Worm (Caenorhabditis elegans) whole organism, young adult: Measurements from ENCODE around the gene acl-8.

Source experiments
- B0261.1 ChIP-seq: sonication (generic microtip); optimal IDR thresholded peaks from 2 replicates; lab custom pipeline; 2016; ENCODE audit warnings: mild to moderate bottlenecking, missing genetic modification characterization, moderate library complexity, missing compliant biosample characterization
- D2030.7 ChIP-seq: fragments of 200-800 bp; sonication (Bioruptor generic); IDR thresholded peaks from 2 replicates; pipeline ENCODE4 v1.3.6; 2022; ENCODE audit warnings: missing genetic modification reagents, missing genetic modification characterization, missing compliant biosample characterization
- F10E7.11 ChIP-seq: sonication (generic microtip); optimal IDR thresholded peaks from 2 replicates; lab custom pipeline; 2017; ENCODE audit warnings: mild to moderate bottlenecking, missing genetic modification characterization, moderate library complexity, missing compliant biosample characterization
- F23B12.7 ChIP-seq: sonication (generic microtip); optimal IDR thresholded peaks from 2 replicates; lab custom pipeline; 2017; ENCODE audit warnings: missing genetic modification characterization, mild to moderate bottlenecking, missing compliant biosample characterization, antibody characterized with exemption, moderate library complexity; ENCODE audit not compliant: insufficient read depth
- F33H1.4 ChIP-seq: fragments of 200-800 bp; sonication (Bioruptor generic); IDR thresholded peaks from 2 replicates; pipeline ENCODE4 v1.3.6; 2022; ENCODE audit warnings: missing genetic modification reagents, missing genetic modification characterization, missing compliant biosample characterization
- F49E8.2 ChIP-seq: sonication (generic microtip); optimal IDR thresholded peaks from 3 replicates; lab custom pipeline; 2017; ENCODE audit warnings: missing genetic modification characterization, mild to moderate bottlenecking, missing compliant biosample characterization, antibody characterized with exemption, moderate library complexity; ENCODE audit not compliant: insufficient read depth
- F52B5.7 ChIP-seq: sonication (generic microtip); optimal IDR thresholded peaks from 2 replicates; lab custom pipeline; 2016; ENCODE audit warnings: mild to moderate bottlenecking, missing genetic modification characterization, missing compliant biosample characterization
- F57A8.1 ChIP-seq: fragments of 200-800 bp; sonication (Bioruptor generic); optimal IDR thresholded peaks from 2 replicates; lab custom pipeline; 2018; ENCODE audit warnings: mild to moderate bottlenecking, missing genetic modification characterization, moderate library complexity, missing compliant biosample characterization
- T07F8.4 ChIP-seq: sonication (generic microtip); optimal IDR thresholded peaks from 2 replicates; lab custom pipeline; 2016; ENCODE audit warnings: mild to moderate bottlenecking, missing genetic modification characterization, moderate library complexity, missing compliant biosample characterization
- Y56A3A.18 ChIP-seq: fragments of 200-800 bp; sonication (Bioruptor generic); IDR thresholded peaks from 2 replicates; pipeline ENCODE4 v1.3.6; 2022; ENCODE audit warnings: missing genetic modification reagents, missing genetic modification characterization, missing compliant biosample characterization
- Y95B8A.8 ChIP-seq: fragments of 200-800 bp; sonication (Bioruptor generic); IDR thresholded peaks from 2 replicates; pipeline ENCODE4 v1.3.6; 2022; ENCODE audit warnings: missing genetic modification reagents, missing genetic modification characterization, missing compliant biosample characterization
- ZK185.1 ChIP-seq: sonication (generic microtip); optimal IDR thresholded peaks from 2 replicates; lab custom pipeline; 2016; ENCODE audit warnings: mild to moderate bottlenecking, missing genetic modification characterization, missing compliant biosample characterization; ENCODE audit not compliant: poor library complexity, severe bottlenecking
- aptf-2 ChIP-seq: fragments of 200-800 bp; sonication (Bioruptor generic); conservative IDR thresholded peaks from 2 replicates; pipeline ENCODE4 v1.3.6; 2022; ENCODE audit warnings: missing genetic modification reagents, missing genetic modification characterization, missing compliant biosample characterization
- bed-2 ChIP-seq: fragments of 200-800 bp; sonication (Bioruptor generic); IDR thresholded peaks from 2 replicates; pipeline ENCODE4 v1.3.6; 2022; ENCODE audit warnings: missing genetic modification reagents, missing genetic modification characterization, missing compliant biosample characterization
- ceh-40 ChIP-seq: fragments of 200-800 bp; sonication (Bioruptor generic); IDR thresholded peaks from 2 replicates; pipeline ENCODE4 v1.3.6; 2022; ENCODE audit warnings: missing genetic modification characterization, missing compliant biosample characterization
- ceh-79 ChIP-seq: sonication (generic microtip); optimal IDR thresholded peaks from 2 replicates; lab custom pipeline; 2017; ENCODE audit warnings: mild to moderate bottlenecking, missing genetic modification characterization, missing compliant biosample characterization
- dox-1 ChIP-seq: fragments of 200-800 bp; sonication (Bioruptor generic); IDR thresholded peaks from 2 replicates; pipeline ENCODE4 v1.3.6; 2022; ENCODE audit warnings: missing genetic modification reagents, missing genetic modification characterization, missing compliant biosample characterization
- efl-1 ChIP-seq: fragments of 150-350 bp; optimal IDR thresholded peaks from 2 replicates; lab custom pipeline; 2014; ENCODE audit warnings: missing biosample characterization, missing genetic modification reagents, missing genetic modification characterization
- ets-4 ChIP-seq: fragments of 200-800 bp; sonication (Bioruptor generic); optimal IDR thresholded peaks from 2 replicates; lab custom pipeline; 2018; ENCODE audit warnings: mild to moderate bottlenecking, missing genetic modification characterization, missing compliant biosample characterization
- hmg-1.2 ChIP-seq: fragments of 200-800 bp; sonication (Bioruptor generic); IDR thresholded peaks from 2 replicates; pipeline ENCODE4 v1.3.6; 2022; ENCODE audit warnings: missing genetic modification reagents, missing genetic modification characterization, missing compliant biosample characterization
- hmg-20 ChIP-seq: fragments of 200-800 bp; sonication (Bioruptor generic); IDR thresholded peaks from 2 replicates; pipeline ENCODE4 v1.3.6; 2022; ENCODE audit warnings: missing genetic modification reagents, missing genetic modification characterization, missing compliant biosample characterization
- let-526 ChIP-seq: fragments of 200-800 bp; sonication (Bioruptor generic); IDR thresholded peaks from 2 replicates; pipeline ENCODE4 v1.3.6; 2022; ENCODE audit warnings: missing genetic modification reagents, missing genetic modification characterization, missing compliant biosample characterization
- lin-40 ChIP-seq: sonication (generic microtip); optimal IDR thresholded peaks from 2 replicates; lab custom pipeline; 2016; ENCODE audit warnings: missing genetic modification characterization, mild to moderate bottlenecking, missing compliant biosample characterization, missing genotype, missing genetic modification reagents
- lir-1 ChIP-seq: fragments of 200-800 bp; sonication (Bioruptor generic); conservative IDR thresholded peaks from 2 replicates; pipeline ENCODE4 v1.3.6; 2022; ENCODE audit warnings: missing genetic modification reagents, missing genetic modification characterization, missing compliant biosample characterization
- lsl-1 ChIP-seq: fragments of 200-800 bp; sonication (Bioruptor generic); optimal IDR thresholded peaks from 2 replicates; lab custom pipeline; 2018; ENCODE audit warnings: mild to moderate bottlenecking, missing genetic modification characterization, moderate library complexity, missing compliant biosample characterization
- madf-10 ChIP-seq: sonication (generic microtip); optimal IDR thresholded peaks from 2 replicates; lab custom pipeline; 2016; ENCODE audit warnings: mild to moderate bottlenecking, missing genetic modification characterization, missing compliant biosample characterization
- madf-6 ChIP-seq: fragments of 200-800 bp; sonication (Bioruptor generic); IDR thresholded peaks from 2 replicates; pipeline ENCODE4 v1.3.6; 2022; ENCODE audit warnings: missing genetic modification reagents, missing genetic modification characterization, missing compliant biosample characterization
- madf-8 ChIP-seq: fragments of 200-800 bp; sonication (Bioruptor generic); conservative IDR thresholded peaks from 2 replicates; pipeline ENCODE4 v1.3.6; 2022; ENCODE audit warnings: missing genetic modification reagents, missing genetic modification characterization, missing compliant biosample characterization
- nfyb-1 ChIP-seq: fragments of 200-800 bp; sonication (Bioruptor generic); IDR thresholded peaks from 2 replicates; pipeline ENCODE4 v1.3.6; 2022; ENCODE audit warnings: missing genetic modification reagents, missing genetic modification characterization, missing compliant biosample characterization
- nhr-27 ChIP-seq: fragments of 200-800 bp; sonication (Bioruptor generic); optimal IDR thresholded peaks from 2 replicates; lab custom pipeline; 2018; ENCODE audit warnings: mild to moderate bottlenecking, missing genetic modification characterization, moderate library complexity, missing compliant biosample characterization
- nhr-80 ChIP-seq: sonication (generic microtip); optimal IDR thresholded peaks from 2 replicates; lab custom pipeline; 2016; ENCODE audit warnings: missing genetic modification characterization, missing compliant biosample characterization
- pha-4 ChIP-seq: fragments of 150-350 bp; sonication (generic microtip); optimal IDR thresholded peaks from 2 replicates; lab custom pipeline; 2014; ENCODE audit warnings: missing biosample characterization, missing genetic modification reagents, missing genetic modification characterization
- sea-2 ChIP-seq: fragments of 200-800 bp; sonication (Bioruptor generic); IDR thresholded peaks from 2 replicates; pipeline ENCODE4 v1.3.6; 2022; ENCODE audit warnings: missing genetic modification characterization, missing compliant biosample characterization
- snpc-1.1 ChIP-seq: sonication (generic microtip); optimal IDR thresholded peaks from 2 replicates; lab custom pipeline; 2017; ENCODE audit warnings: missing genetic modification characterization, mild to moderate bottlenecking, missing compliant biosample characterization, antibody characterized with exemption, moderate library complexity, missing genotype, missing genetic modification reagents; ENCODE audit not compliant: insufficient read depth
- tbp1 ChIP-seq: fragments of 200-800 bp; sonication (Bioruptor generic); optimal IDR thresholded peaks from 2 replicates; lab custom pipeline; 2018; ENCODE audit warnings: mild to moderate bottlenecking, missing genetic modification characterization, missing compliant biosample characterization
- unc-130 ChIP-seq: sonication (generic microtip); optimal IDR thresholded peaks from 2 replicates; lab custom pipeline; 2016; ENCODE audit warnings: missing genetic modification reagents, missing genetic modification characterization, missing compliant biosample characterization
- unc-62 ChIP-seq: fragments of 150-350 bp; optimal IDR thresholded peaks from 2 replicates; lab custom pipeline; 2014; ENCODE audit warnings: missing biosample characterization, missing genetic modification reagents, missing genetic modification characterization
- zim-3 ChIP-seq: sonication (generic microtip); optimal IDR thresholded peaks from 2 replicates; lab custom pipeline; 2017; ENCODE audit warnings: mild to moderate bottlenecking, missing genetic modification characterization, moderate library complexity, missing compliant biosample characterization
- ztf-6 ChIP-seq: fragments of 200-800 bp; sonication (Bioruptor generic); IDR thresholded peaks from 2 replicates; pipeline ENCODE4 v1.3.6; 2022; ENCODE audit warnings: missing genetic modification reagents, missing genetic modification characterization, missing compliant biosample characterization

acl-8 gene

ce11 chrV:6450129-6451011, at the start of gene acl-8:
Gene acl-8 (plus strand): TSS chrV:6450870.
- TF ChIP-seq unc-62 (no peak), efl-1 (GFP tag; lab: Kevin White, UChicago) (no peak), tbp1 (GFP tag; lab: Kevin White, UChicago) (no peak), dox-1 (GFP tag; lab: Robert Waterston, UW) (0 out of 2 replicates have a peak, but pooled peaks have one; percentile 30), madf-8 (GFP tag; lab: Robert Waterston, UW) (no peak), ets-4 (GFP tag; lab: Kevin White, UChicago) (no peak), hmg-20 (no peak), nhr-27 (no peak), ztf-6 (GFP tag; lab: Robert Waterston, UW) (no peak), F52B5.7 (tag; lab: Kevin White, UChicago) (no peak), zim-3 (tag; lab: Kevin White, UChicago) (no peak), nfyb-1 (GFP tag; lab: Robert Waterston, UW) (no peak), ceh-40 (no peak), unc-130 (GFP tag; lab: Kevin White, UChicago) (no peak), F49E8.2 (tag; lab: Kevin White, UChicago) (no peak), madf-6 (GFP tag; lab: Robert Waterston, UW) (peak; percentile 39; the same call in 1 of the 2 replicates), pha-4 (no peak), F57A8.1 (no peak), F10E7.11 (no peak), madf-10 (tag; lab: Kevin White, UChicago) (no peak), lsl-1 (GFP tag; lab: Kevin White, UChicago) (peak; percentile 67), D2030.7 (GFP tag; lab: Robert Waterston, UW) (no peak), hmg-1.2 (peak; percentile 68; the same call in 1 of the 2 replicates), snpc-1.1 (tag; lab: Kevin White, UChicago) (no peak), ZK185.1 (no peak), bed-2 (no peak), aptf-2 (GFP tag; lab: Robert Waterston, UW) (no peak), lir-1 (GFP tag; lab: Robert Waterston, UW) (no peak), B0261.1 (no peak), Y95B8A.8 (GFP tag; lab: Robert Waterston, UW) (no peak), F23B12.7 (tag; lab: Kevin White, UChicago) (no peak), lin-40 (tag; lab: Kevin White, UChicago) (no peak), let-526 (GFP tag; lab: Robert Waterston, UW) (no peak), nhr-80 (tag; lab: Kevin White, UChicago) (peak; percentile 82), ceh-79 (tag; lab: Kevin White, UChicago) (no peak), T07F8.4 (tag; lab: Kevin White, UChicago) (no peak), Y56A3A.18 (GFP tag; lab: Robert Waterston, UW) (no peak), sea-2 (GFP tag; lab: Robert Waterston, UW) (no peak), F33H1.4 (GFP tag; lab: Robert Waterston, UW) (peak; percentile 62)
